Worm (Caenorhabditis elegans): ENCODE measurements around the gene srr-6.

- TF ChIP-seq aly-2 (tag; optimal IDR thresholded peaks at IDR 0.05) (no peak), lsy-2 (tag; optimal IDR thresholded peaks at IDR 0.05) (no peak), lin-13 (GFP tag; optimal IDR thresholded peaks at IDR 0.05) (no peak), ama-1 (optimal IDR thresholded peaks at IDR 0.05) (no peak), nhr-12 (tag; optimal IDR thresholded peaks at IDR 0.05) (no peak), lin-39 (tag; optimal IDR thresholded peaks at IDR 0.05) (no peak), unc-86 (tag; optimal IDR thresholded peaks at IDR 0.05) (no peak), C04F5.9 (tag; optimal IDR thresholded peaks at IDR 0.05) (no peak), ceh-88 (GFP tag; IDR thresholded peaks at IDR 0.05) (no peak), egl-13 (tag; optimal IDR thresholded peaks at IDR 0.05) (no peak)
Measured at ce11 chrV:5038449-5038848, 25.8 kb downstream of the srr-6 start.
